Worm (Caenorhabditis elegans): ENCODE results near the gene C27D8.3.

DNA sequence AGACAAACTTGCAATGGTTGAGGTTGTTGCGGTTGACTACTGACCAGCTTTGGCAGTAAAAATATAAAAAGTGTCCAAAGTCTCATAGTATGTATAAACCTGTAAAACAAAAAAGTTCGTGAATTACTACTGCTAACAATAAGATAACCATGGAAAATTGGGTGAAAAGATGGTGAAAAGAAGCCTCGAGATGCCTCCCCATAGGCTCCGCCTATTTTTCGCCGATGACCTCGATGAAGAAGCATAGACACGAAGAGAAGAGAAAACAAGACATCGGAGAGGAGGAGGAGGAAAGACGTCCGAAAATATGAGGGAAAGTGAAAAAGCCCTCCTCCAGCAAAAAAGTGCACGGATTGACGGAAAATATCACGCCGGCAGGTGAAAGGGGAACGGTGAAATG, 29.9 kb upstream of the C27D8.3 start, which contains the start of gene T23F6.5:
- TF ChIP-seq arid-1 (GFP tag; conservative IDR thresholded peaks at IDR 0.05) (no peak), fkh-10 (GFP tag; optimal IDR thresholded peaks at IDR 0.05) (no peak), mes-2 (tag; optimal IDR thresholded peaks at IDR 0.05; ENCODE audit: poor library complexity, severe bottlenecking) (no peak), snpc-4 (tag; optimal IDR thresholded peaks at IDR 0.05) (no peak), attf-4 (tag; optimal IDR thresholded peaks at IDR 0.05) (no peak), unc-62 (GFP tag; optimal IDR thresholded peaks at IDR 0.05 in 1 of 2) (peak in 1 of 2 experiments; percentile 24), unc-62 (tag; optimal IDR thresholded peaks at IDR 0.05) (no peak), mdl-1 (tag; optimal IDR thresholded peaks at IDR 0.05) (no peak), aly-2 (tag; optimal IDR thresholded peaks at IDR 0.05) (no peak), nhr-6 (tag; optimal IDR thresholded peaks at IDR 0.05) (no peak), php-3 (GFP tag; IDR thresholded peaks at IDR 0.05) (no peak), hif-1 (tag; optimal IDR thresholded peaks at IDR 0.05) (no peak), lin-39 (tag; optimal IDR thresholded peaks at IDR 0.05) (no peak)

All from whole organism, L4 larva.